Worm (Caenorhabditis elegans): ENCODE measurements around the gene ztf-14.

The ztf-14 gene

ce11 chrX:14478743-14479428, 17.0 kb upstream of the ztf-14 start, which contains the start of gene M163.11 (continued):
- no peak for TF ChIP-seq dpff-1 (tag; optimal IDR thresholded peaks at IDR 0.05)
- 0 out of 2 replicates have a peak, but pooled peaks have one; percentile 55 for TF ChIP-seq ekl-4 (GFP tag; IDR thresholded peaks at IDR 0.05)
- peak; percentile 76 for TF ChIP-seq pbrm-1 (GFP tag; IDR thresholded peaks at IDR 0.05)
- 0 out of 2 replicates have a peak, but pooled peaks have one; percentile 55 for TF ChIP-seq aptf-3 (GFP tag; IDR thresholded peaks at IDR 0.05)
- no peak for TF ChIP-seq B0019.2 (GFP tag; conservative IDR thresholded peaks at IDR 0.05)
- TF ChIP-seq tbp1 (GFP tag; optimal IDR thresholded peaks at IDR 0.05), result peak; percentile 91
- TF ChIP-seq xnd-1 (tag; optimal IDR thresholded peaks at IDR 0.05), result no peak
- TF ChIP-seq C06A6.2 (GFP tag; conservative IDR thresholded peaks at IDR 0.05), result no peak
- no peak for TF ChIP-seq madf-8 (GFP tag; conservative IDR thresholded peaks at IDR 0.05)
- peak; percentile 86 for TF ChIP-seq nhr-90 (tag; optimal IDR thresholded peaks at IDR 0.05)
- peak; percentile 8 for TF ChIP-seq nhr-80 (tag; optimal IDR thresholded peaks at IDR 0.05)
- no peak for TF ChIP-seq Y95B8A.8 (GFP tag; IDR thresholded peaks at IDR 0.05)
- peak; percentile 57 for TF ChIP-seq mxl-1 (tag; optimal IDR thresholded peaks at IDR 0.05)
- TF ChIP-seq mes-4 (tag; optimal IDR thresholded peaks at IDR 0.05), result peak; percentile 61
- peak; percentile 9 for TF ChIP-seq F23B12.7 (tag; optimal IDR thresholded peaks at IDR 0.05; ENCODE audit: insufficient read depth)
- 0 out of 2 replicates have a peak, but pooled peaks have one; percentile 25 for TF ChIP-seq attf-6 (GFP tag; IDR thresholded peaks at IDR 0.05)
- TF ChIP-seq egrh-3 (GFP tag; IDR thresholded peaks at IDR 0.05), result no peak
- TF ChIP-seq ama-1 (optimal IDR thresholded peaks at IDR 0.05), result no peak
- peak; percentile 42 to 92 for TF ChIP-seq ama-1 (GFP tag; optimal IDR thresholded peaks at IDR 0.05)
- TF ChIP-seq Y56A3A.18 (GFP tag; IDR thresholded peaks at IDR 0.05), result peak; percentile 65
- TF ChIP-seq ceh-91 (GFP tag; IDR thresholded peaks at IDR 0.05), result no peak
- TF ChIP-seq dpl-1 (GFP tag; optimal IDR thresholded peaks at IDR 0.05), result no peak
- no peak for TF ChIP-seq F33H1.4 (GFP tag; IDR thresholded peaks at IDR 0.05)
- TF ChIP-seq rpc-1 (optimal IDR thresholded peaks at IDR 0.05), result peak; percentile 85
- peak; percentile 92 for TF ChIP-seq rpc-1 (tag; optimal IDR thresholded peaks at IDR 0.05)
- no peak for TF ChIP-seq nfya-1 (tag; optimal IDR thresholded peaks at IDR 0.05; ENCODE audit: borderline replicate concordance, insufficient read depth)
- TF ChIP-seq lir-1 (GFP tag; conservative IDR thresholded peaks at IDR 0.05), result 0 out of 2 replicates have a peak, but pooled peaks have one; percentile 21
- TF ChIP-seq lin-54 (GFP tag; optimal IDR thresholded peaks at IDR 0.05), result peak; percentile 46
- peak; percentile 71 for TF ChIP-seq snpc-1.1 (tag; optimal IDR thresholded peaks at IDR 0.05; ENCODE audit: insufficient read depth)
- TF ChIP-seq tlf-1 (GFP tag; optimal IDR thresholded peaks at IDR 0.05), result peak; percentile 15
- TF ChIP-seq ceh-79 (tag; optimal IDR thresholded peaks at IDR 0.05), result no peak
- no peak for TF ChIP-seq Y67H2A.10 (GFP tag; conservative IDR thresholded peaks at IDR 0.05)
- TF ChIP-seq snpc-3.4 (tag; optimal IDR thresholded peaks at IDR 0.05), result peak; percentile 86
- TF ChIP-seq fkh-3 (tag; optimal IDR thresholded peaks at IDR 0.05), result no peak
- TF ChIP-seq ztf-28 (GFP tag; IDR thresholded peaks at IDR 0.05), result no peak
- no peak for TF ChIP-seq ztf-22 (GFP tag; optimal IDR thresholded peaks at IDR 0.05)
- TF ChIP-seq Y53F4B.3 (GFP tag; IDR thresholded peaks at IDR 0.05), result no peak
- TF ChIP-seq lin-40 (tag; optimal IDR thresholded peaks at IDR 0.05), result peak; percentile 11
- TF ChIP-seq F57A8.1 (GFP tag; optimal IDR thresholded peaks at IDR 0.05), result no peak
- TF ChIP-seq madf-6 (GFP tag; IDR thresholded peaks at IDR 0.05), result peak; percentile 44; the same call in 1 of the 2 replicates
- no peak for TF ChIP-seq F22D6.2 (tag; optimal IDR thresholded peaks at IDR 0.05)
- TF ChIP-seq zim-3 (tag; optimal IDR thresholded peaks at IDR 0.05), result peak; percentile 57
- peak; percentile 56 for TF ChIP-seq lsy-27 (tag; optimal IDR thresholded peaks at IDR 0.05; ENCODE audit: borderline replicate concordance, insufficient read depth)
- no peak for TF ChIP-seq ztf-3 (GFP tag; optimal IDR thresholded peaks at IDR 0.05)
- TF ChIP-seq him-1 (tag; optimal IDR thresholded peaks at IDR 0.05), result peak; percentile 14
- no peak for TF ChIP-seq gei-17 (GFP tag; optimal IDR thresholded peaks at IDR 0.05)
- TF ChIP-seq ceh-27 (GFP tag; optimal IDR thresholded peaks at IDR 0.05), result no peak
- TF ChIP-seq rcor-1 (GFP tag; IDR thresholded peaks at IDR 0.05), result peak; percentile 66
